Worm (Caenorhabditis elegans): ENCODE data around the gene srd-66.
A peak's percentile ranks its signal among the peaks of the same experiment; 100 is the strongest.

srd-66 gene

ce11 chrIII:1982597-1983244 is at the start of gene srd-66:
TSS of gene srd-66 (minus strand) at chrIII:1982647.
- TF ChIP-seq flt-1 (GFP tag; IDR thresholded peaks at IDR 0.05), result no peak
- no peak for TF ChIP-seq cog-1 (tag; optimal IDR thresholded peaks at IDR 0.05)
- TF ChIP-seq T22C8.4 (GFP tag; IDR thresholded peaks at IDR 0.05), result no peak
- no peak for TF ChIP-seq tab-1 (GFP tag; IDR thresholded peaks at IDR 0.05)
- TF ChIP-seq ref-1 (GFP tag; conservative IDR thresholded peaks at IDR 0.05), result no peak
- no peak for TF ChIP-seq med-1 (GFP tag; optimal IDR thresholded peaks at IDR 0.05; ENCODE audit: insufficient read depth)
- no peak for TF ChIP-seq ztf-23 (GFP tag; IDR thresholded peaks at IDR 0.05)
- no peak for TF ChIP-seq ztf-29 (GFP tag; IDR thresholded peaks at IDR 0.05)
- no peak for TF ChIP-seq klf-2 (GFP tag; conservative IDR thresholded peaks at IDR 0.05)

- TF ChIP-seq flt-1 (GFP tag; IDR thresholded peaks at IDR 0.05), result no peak
- TF ChIP-seq cog-1 (tag; optimal IDR thresholded peaks at IDR 0.05), result no peak
- no peak for TF ChIP-seq ztf-23 (GFP tag; IDR thresholded peaks at IDR 0.05)
- no peak for TF ChIP-seq T22C8.4 (GFP tag; IDR thresholded peaks at IDR 0.05)
- no peak for TF ChIP-seq ztf-29 (GFP tag; IDR thresholded peaks at IDR 0.05)
- no peak for TF ChIP-seq tab-1 (GFP tag; IDR thresholded peaks at IDR 0.05)
- TF ChIP-seq ref-1 (GFP tag; conservative IDR thresholded peaks at IDR 0.05), result no peak
Measured at ce11 chrIII:2031746-2032145, 49.3 kb upstream of the srd-66 start.

- TF ChIP-seq ztf-23 (GFP tag; IDR thresholded peaks at IDR 0.05), result no peak
- peak; percentile 57; the same call in 1 of the 2 replicates for TF ChIP-seq tab-1 (GFP tag; IDR thresholded peaks at IDR 0.05)
- no peak for TF ChIP-seq ref-1 (GFP tag; conservative IDR thresholded peaks at IDR 0.05)
- TF ChIP-seq flt-1 (GFP tag; IDR thresholded peaks at IDR 0.05), result 0 out of 2 replicates have a peak, but pooled peaks have one; percentile 24
Measured at ce11 chrIII:2030776-2031565, 48.5 kb upstream of the srd-66 start.

- no peak for TF ChIP-seq klf-2 (GFP tag; conservative IDR thresholded peaks at IDR 0.05)
- TF ChIP-seq ztf-23 (GFP tag; IDR thresholded peaks at IDR 0.05), result no peak
- no peak for TF ChIP-seq T22C8.4 (GFP tag; IDR thresholded peaks at IDR 0.05)
- TF ChIP-seq cog-1 (tag; optimal IDR thresholded peaks at IDR 0.05), result no peak
- no peak for TF ChIP-seq flt-1 (GFP tag; IDR thresholded peaks at IDR 0.05)
Measured at ce11 chrIII:2027517-2027916, 45.1 kb upstream of the srd-66 start.

- TF ChIP-seq med-1 (GFP tag; optimal IDR thresholded peaks at IDR 0.05; ENCODE audit: insufficient read depth) (no peak), flt-1 (GFP tag; IDR thresholded peaks at IDR 0.05) (no peak), T22C8.4 (GFP tag; IDR thresholded peaks at IDR 0.05) (no peak), ztf-29 (GFP tag; IDR thresholded peaks at IDR 0.05) (no peak), ref-1 (GFP tag; conservative IDR thresholded peaks at IDR 0.05) (no peak), klf-2 (GFP tag; conservative IDR thresholded peaks at IDR 0.05) (no peak), tab-1 (GFP tag; IDR thresholded peaks at IDR 0.05) (no peak), ztf-23 (GFP tag; IDR thresholded peaks at IDR 0.05) (no peak), cog-1 (tag; optimal IDR thresholded peaks at IDR 0.05) (no peak)
Measured at ce11 chrIII:2021495-2021894, 39.0 kb upstream of the srd-66 start, which contains the start of gene ckr-2. TSS of gene ckr-2 (minus strand) at chrIII:2021595.

ce11 chrIII:2015494-2015893 is 33.0 kb upstream of the srd-66 start:
- peak; percentile 76 for TF ChIP-seq T22C8.4 (GFP tag; IDR thresholded peaks at IDR 0.05)
- TF ChIP-seq ztf-29 (GFP tag; IDR thresholded peaks at IDR 0.05), result no peak

ce11 chrIII:2013876-2014474 is 31.5 kb upstream of the srd-66 start:
- peak; percentile 98 for TF ChIP-seq T22C8.4 (GFP tag; IDR thresholded peaks at IDR 0.05)

ce11 chrIII:2013156-2013854 is 30.9 kb upstream of the srd-66 start:
- TF ChIP-seq T22C8.4 (GFP tag; IDR thresholded peaks at IDR 0.05) (peak; percentile 70), ztf-29 (GFP tag; IDR thresholded peaks at IDR 0.05) (no peak)

ce11 chrIII:2012561-2012960 is 30.1 kb upstream of the srd-66 start:
- TF ChIP-seq ztf-23 (GFP tag; IDR thresholded peaks at IDR 0.05), result no peak
- peak; percentile 72 for TF ChIP-seq T22C8.4 (GFP tag; IDR thresholded peaks at IDR 0.05)

ce11 chrIII:2008894-2009293 is 26.4 kb upstream of the srd-66 start:
- TF ChIP-seq T22C8.4 (GFP tag; IDR thresholded peaks at IDR 0.05), result peak; percentile 59; the same call in 1 of the 2 replicates
- TF ChIP-seq ztf-29 (GFP tag; IDR thresholded peaks at IDR 0.05), result no peak
- TF ChIP-seq klf-2 (GFP tag; conservative IDR thresholded peaks at IDR 0.05), result no peak
